Worm (Caenorhabditis elegans): ENCODE results near the gene mrpl-37.

Gene mrpl-37

DNA sequence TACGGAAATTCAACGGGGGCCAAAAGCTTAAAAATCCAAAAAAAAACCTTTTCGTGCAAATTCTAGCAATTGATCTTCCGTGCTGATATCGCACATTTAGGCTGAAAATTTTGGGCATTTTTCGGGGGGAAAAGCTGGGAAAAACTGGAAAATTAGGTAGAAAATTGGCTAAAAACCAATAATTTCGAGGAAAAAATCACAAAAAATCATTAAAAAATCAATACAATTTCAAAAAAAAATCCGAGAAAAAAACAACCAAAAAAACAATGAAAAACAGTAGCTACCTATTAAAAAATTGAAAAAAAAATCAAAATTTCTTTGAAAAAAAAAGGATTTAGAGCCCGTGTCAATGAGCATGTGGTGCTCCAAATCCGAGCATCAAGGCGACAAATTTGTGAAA lies 7.0 kb downstream of the mrpl-37 start, which contains the start of gene Y48E1B.3:
Gene Y48E1B.3, minus strand, starts transcription at position 101 of the 400 bp plus-strand sequence.
- TF ChIP-seq tbx-37 (GFP tag; conservative IDR thresholded peaks at IDR 0.05): no peak
- TF ChIP-seq hmbx-1 (tag; optimal IDR thresholded peaks at IDR 0.05): no peak
- no peak for TF ChIP-seq hmg-4 (GFP tag; optimal IDR thresholded peaks at IDR 0.05)
- TF ChIP-seq ceh-13 (GFP tag; optimal IDR thresholded peaks at IDR 0.05): no peak
- TF ChIP-seq pes-1 (GFP tag; IDR thresholded peaks at IDR 0.05): no peak
- no peak for TF ChIP-seq flt-1 (GFP tag; IDR thresholded peaks at IDR 0.05)
- TF ChIP-seq sea-1 (GFP tag; conservative IDR thresholded peaks at IDR 0.05): no peak
- TF ChIP-seq B0310.2 (tag; optimal IDR thresholded peaks at IDR 0.05): no peak
- no peak for TF ChIP-seq ama-1 (optimal IDR thresholded peaks at IDR 0.05)
- TF ChIP-seq scrt-1 (GFP tag; IDR thresholded peaks at IDR 0.05): no peak
- no peak for TF ChIP-seq ceh-36 (tag; optimal IDR thresholded peaks at IDR 0.05)
- no peak for TF ChIP-seq tbx-11 (GFP tag; IDR thresholded peaks at IDR 0.05)
- no peak for TF ChIP-seq aly-1 (tag; optimal IDR thresholded peaks at IDR 0.05)
- no peak for TF ChIP-seq hnd-1 (tag; optimal IDR thresholded peaks at IDR 0.05)
- TF ChIP-seq ets-7 (tag; optimal IDR thresholded peaks at IDR 0.05): no peak

DNA sequence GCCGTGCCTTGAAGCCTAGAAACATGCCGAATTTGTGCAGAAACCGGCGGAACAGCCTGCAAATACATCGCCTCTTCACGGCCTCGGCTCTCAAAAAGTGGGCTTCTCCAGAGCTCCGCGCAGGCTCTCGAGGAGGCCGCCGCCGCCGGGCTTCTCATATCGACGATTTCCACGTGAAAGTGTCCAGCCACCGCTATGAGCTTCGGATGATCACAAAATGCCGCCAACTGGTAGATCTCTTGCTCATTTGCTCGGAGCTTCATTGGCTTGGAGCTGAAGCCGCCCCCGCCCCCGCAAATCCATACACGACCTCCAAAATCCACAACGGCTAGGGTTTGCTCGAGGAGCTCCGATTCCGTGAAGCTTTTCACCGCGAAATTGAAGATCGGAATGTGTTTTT lies 14.3 kb downstream of the mrpl-37 start:
- no peak for TF ChIP-seq ceh-36 (tag; optimal IDR thresholded peaks at IDR 0.05)
- TF ChIP-seq hmbx-1 (tag; optimal IDR thresholded peaks at IDR 0.05): no peak
- no peak for TF ChIP-seq tra-4 (tag; optimal IDR thresholded peaks at IDR 0.05)
- TF ChIP-seq ets-7 (tag; optimal IDR thresholded peaks at IDR 0.05): no peak
- no peak for TF ChIP-seq F13C5.2 (tag; optimal IDR thresholded peaks at IDR 0.05)
- TF ChIP-seq tbx-11 (GFP tag; IDR thresholded peaks at IDR 0.05): no peak
- TF ChIP-seq tbx-37 (GFP tag; conservative IDR thresholded peaks at IDR 0.05): no peak
- TF ChIP-seq pes-1 (GFP tag; IDR thresholded peaks at IDR 0.05): no peak
- no peak for TF ChIP-seq flt-1 (GFP tag; IDR thresholded peaks at IDR 0.05)
- TF ChIP-seq sea-1 (GFP tag; conservative IDR thresholded peaks at IDR 0.05): no peak
- TF ChIP-seq aly-1 (tag; optimal IDR thresholded peaks at IDR 0.05): no peak
- no peak for TF ChIP-seq B0310.2 (tag; optimal IDR thresholded peaks at IDR 0.05)
- no peak for TF ChIP-seq ama-1 (optimal IDR thresholded peaks at IDR 0.05)
- TF ChIP-seq hnd-1 (tag; optimal IDR thresholded peaks at IDR 0.05): no peak
- TF ChIP-seq scrt-1 (GFP tag; IDR thresholded peaks at IDR 0.05): no peak
- TF ChIP-seq hmg-4 (GFP tag; optimal IDR thresholded peaks at IDR 0.05): no peak
- no peak for TF ChIP-seq ceh-13 (GFP tag; optimal IDR thresholded peaks at IDR 0.05)

DNA sequence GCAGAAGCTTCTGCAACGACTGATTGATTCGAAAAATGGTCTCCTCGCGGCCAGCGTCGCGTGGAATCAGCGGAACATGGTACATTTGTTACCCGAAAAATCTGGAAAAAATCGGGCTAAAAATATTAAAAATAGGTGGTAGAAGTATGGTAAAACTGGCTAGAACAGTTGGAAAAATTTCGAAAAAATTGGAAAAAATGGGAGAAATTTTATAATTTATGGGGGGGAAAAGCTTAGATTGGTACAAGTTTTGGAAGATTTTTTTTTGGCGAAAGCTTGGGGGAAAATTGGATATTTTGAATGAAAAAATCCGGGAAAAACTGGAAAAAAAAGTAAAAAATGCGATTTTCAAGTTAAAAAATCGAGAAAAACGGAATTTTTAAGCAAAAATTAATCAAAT lies 27.3 kb downstream of the mrpl-37 start, which contains the start of gene ddl-2:
Gene ddl-2, minus strand, starts transcription at position 101 of the 400 bp plus-strand sequence.
- TF ChIP-seq aly-1 (tag; optimal IDR thresholded peaks at IDR 0.05) (no peak), tbx-37 (GFP tag; conservative IDR thresholded peaks at IDR 0.05) (no peak), scrt-1 (GFP tag; IDR thresholded peaks at IDR 0.05) (no peak), ets-7 (tag; optimal IDR thresholded peaks at IDR 0.05) (no peak), ama-1 (optimal IDR thresholded peaks at IDR 0.05) (no peak), hnd-1 (tag; optimal IDR thresholded peaks at IDR 0.05) (no peak), flt-1 (GFP tag; IDR thresholded peaks at IDR 0.05) (no peak)

DNA sequence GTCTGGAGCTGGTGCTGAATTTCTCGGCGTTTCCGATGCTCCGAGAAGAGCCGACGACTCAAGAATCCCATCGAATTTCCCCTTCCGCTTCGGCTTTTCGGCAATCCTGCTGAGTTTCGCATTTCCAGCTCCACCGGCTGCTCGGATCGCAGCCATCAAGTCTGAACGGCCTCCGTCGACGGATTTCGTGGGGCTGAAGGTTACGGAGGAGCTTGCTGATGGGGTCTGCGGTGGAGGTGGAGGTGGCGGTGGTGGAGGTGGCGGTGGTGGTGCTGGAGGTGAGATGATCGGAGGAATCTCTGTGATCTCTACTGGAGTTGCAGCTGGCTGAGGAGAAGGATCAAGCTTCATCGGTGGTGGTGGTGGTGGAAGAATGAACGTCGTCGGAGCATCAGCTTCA lies 31.9 kb downstream of the mrpl-37 start:
- TF ChIP-seq ceh-36 (tag; optimal IDR thresholded peaks at IDR 0.05): no peak

DNA sequence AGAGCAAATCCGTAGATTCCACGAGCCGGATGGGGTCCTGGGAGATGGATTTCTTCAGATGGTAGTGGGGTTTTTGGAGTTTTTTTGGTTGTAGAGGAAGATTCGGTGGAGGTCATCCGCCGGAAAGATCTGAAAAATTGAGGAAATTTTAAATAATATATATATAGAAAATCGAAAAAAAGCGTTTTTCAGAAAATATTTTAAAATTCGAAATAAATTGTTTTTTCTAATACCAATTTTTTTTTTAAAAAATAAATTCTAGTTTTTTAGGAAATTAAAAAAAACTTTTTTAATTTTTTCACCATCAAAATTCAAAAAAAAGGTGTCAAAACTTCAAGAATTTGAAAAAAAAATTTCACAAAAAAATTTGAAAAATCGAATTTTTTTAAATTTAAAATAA lies 33.9 kb downstream of the mrpl-37 start, which contains the start of the genes noa-1 and Y48E1B.17:
Gene noa-1, minus strand, starts transcription at position 101 of the 400 bp plus-strand sequence.
Gene Y48E1B.17, minus strand, starts transcription at position 129 of the 400 bp plus-strand sequence.
- TF ChIP-seq sea-1 (GFP tag; conservative IDR thresholded peaks at IDR 0.05): no peak
- TF ChIP-seq hmbx-1 (tag; optimal IDR thresholded peaks at IDR 0.05): no peak
- TF ChIP-seq hmg-4 (GFP tag; optimal IDR thresholded peaks at IDR 0.05): no peak
- no peak for TF ChIP-seq tbx-11 (GFP tag; IDR thresholded peaks at IDR 0.05)
- TF ChIP-seq ceh-13 (GFP tag; optimal IDR thresholded peaks at IDR 0.05): no peak
- TF ChIP-seq pes-1 (GFP tag; IDR thresholded peaks at IDR 0.05): no peak
- no peak for TF ChIP-seq hnd-1 (tag; optimal IDR thresholded peaks at IDR 0.05)
- no peak for TF ChIP-seq ama-1 (optimal IDR thresholded peaks at IDR 0.05)
- no peak for TF ChIP-seq ceh-36 (tag; optimal IDR thresholded peaks at IDR 0.05)
- no peak for TF ChIP-seq F13C5.2 (tag; optimal IDR thresholded peaks at IDR 0.05)

DNA sequence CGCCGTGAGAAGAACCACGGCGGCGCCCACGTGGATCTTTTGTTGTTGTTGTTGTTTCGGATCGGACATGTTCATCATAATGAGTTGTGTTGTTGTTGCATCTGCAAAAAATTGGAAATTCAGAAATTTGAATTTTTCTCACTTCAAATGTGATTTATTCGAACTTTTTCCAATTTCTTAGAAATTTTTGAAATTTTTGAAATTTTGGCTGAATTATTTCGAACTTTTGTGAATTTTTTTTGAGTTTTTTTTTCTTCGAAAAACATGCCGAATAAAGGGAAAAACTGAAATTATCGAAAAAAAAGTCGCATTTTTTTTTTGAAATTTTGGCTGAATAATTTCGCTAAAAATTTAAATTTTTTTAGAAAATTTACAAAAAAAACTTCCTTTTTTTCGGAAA lies 43.8 kb downstream of the mrpl-37 start, which contains the start of gene snx-14:
Gene snx-14, minus strand, starts transcription at position 101 of the 400 bp plus-strand sequence.
- TF ChIP-seq scrt-1 (GFP tag; IDR thresholded peaks at IDR 0.05) (no peak), ets-7 (tag; optimal IDR thresholded peaks at IDR 0.05) (no peak)

DNA sequence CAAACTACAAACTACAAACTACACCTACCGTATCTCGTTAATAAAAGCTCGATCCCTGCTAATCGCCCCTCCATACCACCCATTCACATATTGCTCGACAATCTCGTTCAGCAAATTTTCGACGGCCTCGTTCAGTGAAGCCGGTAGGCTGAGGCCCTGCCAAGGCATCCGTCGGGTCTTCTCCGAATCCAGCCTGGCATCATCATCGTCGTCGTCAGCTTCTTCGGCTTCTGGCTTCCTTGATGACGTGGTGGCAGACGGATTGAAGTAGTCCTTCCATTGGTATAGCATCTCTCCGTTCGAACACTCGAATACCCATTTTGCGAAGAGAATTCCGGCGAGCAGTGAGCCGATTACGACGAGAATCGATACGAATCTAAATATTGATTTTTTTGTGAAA lies 44.2 kb downstream of the mrpl-37 start:
- TF ChIP-seq ets-7 (tag; optimal IDR thresholded peaks at IDR 0.05): no peak
- no peak for TF ChIP-seq hmg-4 (GFP tag; optimal IDR thresholded peaks at IDR 0.05)
- TF ChIP-seq ceh-13 (GFP tag; optimal IDR thresholded peaks at IDR 0.05): no peak
- TF ChIP-seq scrt-1 (GFP tag; IDR thresholded peaks at IDR 0.05): no peak
- TF ChIP-seq ceh-36 (tag; optimal IDR thresholded peaks at IDR 0.05): no peak
- no peak for TF ChIP-seq flt-1 (GFP tag; IDR thresholded peaks at IDR 0.05)
- no peak for TF ChIP-seq sea-1 (GFP tag; conservative IDR thresholded peaks at IDR 0.05)
- TF ChIP-seq hmbx-1 (tag; optimal IDR thresholded peaks at IDR 0.05): no peak
- TF ChIP-seq tbx-37 (GFP tag; conservative IDR thresholded peaks at IDR 0.05): no peak
- no peak for TF ChIP-seq tbx-11 (GFP tag; IDR thresholded peaks at IDR 0.05)
- no peak for TF ChIP-seq B0310.2 (tag; optimal IDR thresholded peaks at IDR 0.05)

DNA sequence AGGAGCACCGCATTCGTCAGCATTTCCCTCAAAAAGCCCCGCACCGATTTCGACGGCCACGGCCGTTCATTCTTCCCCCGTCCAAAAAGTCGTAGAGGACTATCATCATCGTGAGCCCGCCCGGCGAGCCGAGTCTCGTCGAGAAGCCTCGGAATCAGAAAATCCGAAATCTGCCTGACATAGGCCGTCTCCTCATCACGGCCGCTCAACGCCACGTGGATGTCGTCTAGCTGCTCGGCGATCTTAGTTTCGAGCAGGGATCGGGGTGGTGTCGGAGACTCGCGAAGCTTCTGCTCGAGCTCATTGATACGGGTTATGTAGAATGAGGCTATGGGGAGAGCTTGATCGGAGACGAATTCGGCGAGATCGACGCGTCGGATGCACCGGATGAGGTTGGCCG lies 45.7 kb downstream of the mrpl-37 start:
- TF ChIP-seq sea-1 (GFP tag; conservative IDR thresholded peaks at IDR 0.05): no peak
- no peak for TF ChIP-seq tra-4 (tag; optimal IDR thresholded peaks at IDR 0.05)
- no peak for TF ChIP-seq flt-1 (GFP tag; IDR thresholded peaks at IDR 0.05)
- TF ChIP-seq ceh-36 (tag; optimal IDR thresholded peaks at IDR 0.05): no peak
- no peak for TF ChIP-seq hnd-1 (tag; optimal IDR thresholded peaks at IDR 0.05)
- TF ChIP-seq ets-7 (tag; optimal IDR thresholded peaks at IDR 0.05): no peak
- TF ChIP-seq aly-1 (tag; optimal IDR thresholded peaks at IDR 0.05): no peak
- TF ChIP-seq ama-1 (optimal IDR thresholded peaks at IDR 0.05): no peak
- TF ChIP-seq scrt-1 (GFP tag; IDR thresholded peaks at IDR 0.05): no peak
- no peak for TF ChIP-seq pes-1 (GFP tag; IDR thresholded peaks at IDR 0.05)
- TF ChIP-seq hmg-4 (GFP tag; optimal IDR thresholded peaks at IDR 0.05): no peak
- no peak for TF ChIP-seq tbx-37 (GFP tag; conservative IDR thresholded peaks at IDR 0.05)
- no peak for TF ChIP-seq F13C5.2 (tag; optimal IDR thresholded peaks at IDR 0.05)
- no peak for TF ChIP-seq B0310.2 (tag; optimal IDR thresholded peaks at IDR 0.05)
- no peak for TF ChIP-seq hmbx-1 (tag; optimal IDR thresholded peaks at IDR 0.05)

Measured in whole organism, early embryonic.